Worm (Caenorhabditis elegans) whole organism, L1 larva: ENCODE measurements around the gene T24E12.10.

ENCODE experiments used
- Y116A8C.19 ChIP-seq: sonication (generic microtip); optimal IDR thresholded peaks from 2 replicates; lab custom pipeline; 2016; ENCODE audit warnings: missing compliant biosample characterization, missing genetic modification characterization, borderline replicate concordance
- ceh-82 ChIP-seq, 3 experiments: fragments of 150-350 bp in 1 of 3; sonication (generic microtip) in 2 of 3; optimal IDR thresholded peaks; 2 replicates each; lab custom pipeline; 2014 to 2017; ENCODE audit warnings: missing biosample characterization in 3 of 3, missing genetic modification characterization in 3 of 3
- efl-1 ChIP-seq, 4 experiments: fragments of 150-350 bp; optimal IDR thresholded peaks in 3 of 4; peaks in 1 of 4; 1 replicate in 1 of 4; 2 replicates in 3 of 4; lab custom pipeline; 2014; ENCODE audit warnings: missing biosample characterization in 2 of 4, missing genetic modification characterization in 2 of 4, missing genetic modification reagents in 2 of 4
- grh-1 ChIP-seq: fragments of 200-800 bp; sonication (Bioruptor generic); IDR thresholded peaks from 2 replicates; pipeline ENCODE4 v1.3.6; 2022; ENCODE audit warnings: missing genetic modification reagents, missing genetic modification characterization, missing compliant biosample characterization
- irx-1 ChIP-seq: sonication (generic microtip); optimal IDR thresholded peaks from 2 replicates; lab custom pipeline; 2016; ENCODE audit warnings: missing genetic modification characterization, missing compliant biosample characterization
- pax-3 ChIP-seq: fragments of 200-800 bp; sonication (Bioruptor generic); optimal IDR thresholded peaks from 2 replicates; lab custom pipeline; 2018; ENCODE audit warnings: mild to moderate bottlenecking, missing genetic modification characterization, moderate library complexity, missing compliant biosample characterization
- sptf-1 ChIP-seq: fragments of 150-350 bp; optimal IDR thresholded peaks from 2 replicates; lab custom pipeline; 2014; ENCODE audit warnings: missing biosample characterization, missing genetic modification characterization
- unc-86 ChIP-seq: sonication (generic microtip); optimal IDR thresholded peaks from 2 replicates; lab custom pipeline; 2016; ENCODE audit warnings: missing genetic modification characterization, missing compliant biosample characterization

- TF ChIP-seq irx-1 (tag; lab: Kevin White, UChicago) (no peak), grh-1 (GFP tag; lab: Robert Waterston, UW) (no peak), efl-1 (optimal IDR thresholded peaks at IDR 0.05; lab: Kevin White, UChicago) (no peak), efl-1 (GFP tag; optimal IDR thresholded peaks at IDR 0.05 in 1 of 2; lab: Kevin White, UChicago) (no peak), pax-3 (no peak), sptf-1 (tag; lab: Kevin White, UChicago) (no peak), ceh-82 (tag; optimal IDR thresholded peaks at IDR 0.05; lab: Kevin White, UChicago) (no peak), unc-86 (tag; lab: Kevin White, UChicago) (no peak), Y116A8C.19 (tag; lab: Kevin White, UChicago) (no peak)
These were observed 33.4 kb downstream of the T24E12.10 start, which contains the start of gene F12E12.2 for ce11 chrII:3739647-3740046.
